Worm (Caenorhabditis elegans) whole organism, early embryonic: ENCODE measurements around the gene pelo-1.

ENCODE experiments used
- B0310.2 ChIP-seq: sonication (generic microtip); optimal IDR thresholded peaks from 2 replicates; lab custom pipeline; 2016; ENCODE audit warnings: mild to moderate bottlenecking, missing genetic modification characterization, missing compliant biosample characterization
- F13C5.2 ChIP-seq: sonication (generic microtip); optimal IDR thresholded peaks from 2 replicates; lab custom pipeline; 2017; ENCODE audit warnings: mild to moderate bottlenecking, missing genetic modification characterization, inconsistent platforms, missing compliant biosample characterization
- aly-1 ChIP-seq: sonication (generic microtip); optimal IDR thresholded peaks from 2 replicates; lab custom pipeline; 2016; ENCODE audit warnings: missing genetic modification characterization, missing compliant biosample characterization
- ama-1 ChIP-seq: fragments of 150-350 bp; optimal IDR thresholded peaks from 2 replicates; lab custom pipeline; 2014
- ceh-36 ChIP-seq: sonication (generic microtip); optimal IDR thresholded peaks from 2 replicates; lab custom pipeline; 2016; ENCODE audit warnings: missing genetic modification characterization, inconsistent platforms, missing compliant biosample characterization
- ets-7 ChIP-seq: sonication (generic microtip); optimal IDR thresholded peaks from 2 replicates; lab custom pipeline; 2016; ENCODE audit warnings: missing genotype, missing genetic modification characterization, missing compliant biosample characterization
- flt-1 ChIP-seq: fragments of 200-800 bp; sonication (Bioruptor generic); IDR thresholded peaks from 2 replicates; pipeline ENCODE4 v1.3.6; 2022; ENCODE audit warnings: missing genetic modification characterization, missing compliant biosample characterization
- hmbx-1 ChIP-seq: sonication (generic microtip); optimal IDR thresholded peaks from 2 replicates; lab custom pipeline; 2016; ENCODE audit warnings: mild to moderate bottlenecking, missing genetic modification characterization, missing compliant biosample characterization
- hmg-4 ChIP-seq: fragments of 200-800 bp; sonication (Bioruptor generic); optimal IDR thresholded peaks from 2 replicates; lab custom pipeline; 2018; ENCODE audit warnings: mild to moderate bottlenecking, missing genetic modification characterization, missing compliant biosample characterization
- hnd-1 ChIP-seq: sonication (generic microtip); optimal IDR thresholded peaks from 2 replicates; lab custom pipeline; 2016; ENCODE audit warnings: missing genetic modification characterization, missing compliant biosample characterization
- pes-1 ChIP-seq: fragments of 200-800 bp; sonication (Bioruptor generic); IDR thresholded peaks from 2 replicates; pipeline ENCODE4 v1.3.6; 2022; ENCODE audit warnings: missing genetic modification reagents, missing genetic modification characterization, missing compliant biosample characterization
- scrt-1 ChIP-seq: fragments of 200-800 bp; sonication (Bioruptor generic); IDR thresholded peaks from 2 replicates; pipeline ENCODE4 v1.3.6; 2022; ENCODE audit warnings: missing genetic modification characterization, missing compliant biosample characterization
- tbx-11 ChIP-seq: fragments of 200-800 bp; sonication (Bioruptor generic); IDR thresholded peaks from 2 replicates; pipeline ENCODE4 v1.3.6; 2022; ENCODE audit warnings: missing genetic modification characterization, missing compliant biosample characterization
- tbx-37 ChIP-seq: fragments of 200-800 bp; sonication (Bioruptor generic); conservative IDR thresholded peaks from 2 replicates; pipeline ENCODE4 v1.3.6; 2022; ENCODE audit warnings: missing genetic modification reagents, missing genetic modification characterization, missing compliant biosample characterization
- tra-4 ChIP-seq: sonication (generic microtip); optimal IDR thresholded peaks from 2 replicates; lab custom pipeline; 2017; ENCODE audit warnings: missing genetic modification characterization, missing compliant biosample characterization

Gene pelo-1

ce11 chrIII:4204072-4204471 is at the start of gene pelo-1, which contains the start of gene R74.7:
Gene pelo-1, minus strand, starts transcription at chrIII:4204222.
Gene R74.7, plus strand, starts transcription at chrIII:4204429.
- TF ChIP-seq F13C5.2 (tag; lab: Kevin White, UChicago): no peak
- TF ChIP-seq pes-1 (GFP tag; lab: Robert Waterston, UW): no peak
- TF ChIP-seq ceh-36: no peak
- no peak for TF ChIP-seq hmg-4 (GFP tag; lab: Kevin White, UChicago)
- TF ChIP-seq hmbx-1 (tag; lab: Kevin White, UChicago): no peak
- TF ChIP-seq aly-1 (tag; lab: Kevin White, UChicago): no peak

- no peak for TF ChIP-seq scrt-1 (GFP tag; lab: Robert Waterston, UW)
These were observed 43.5 kb upstream of the pelo-1 start, which contains the start of gene Y44F5A.1 for ce11 chrIII:4247571-4247970. Gene Y44F5A.1, minus strand, starts transcription at chrIII:4247671.

ce11 chrIII:4244285-4244684 is 40.3 kb upstream of the pelo-1 start, which contains the start of gene zhit-2:
Gene zhit-2, minus strand, starts transcription at chrIII:4244385.
- TF ChIP-seq ama-1 (lab: Kevin White, UChicago) (no peak), ets-7 (no peak), B0310.2 (tag; lab: Kevin White, UChicago) (no peak), hmg-4 (GFP tag; lab: Kevin White, UChicago) (no peak), tra-4 (tag; lab: Kevin White, UChicago) (no peak), pes-1 (GFP tag; lab: Robert Waterston, UW) (no peak), flt-1 (GFP tag; lab: Robert Waterston, UW) (no peak), tbx-37 (GFP tag; lab: Robert Waterston, UW) (no peak), hmbx-1 (tag; lab: Kevin White, UChicago) (no peak), hnd-1 (tag; lab: Kevin White, UChicago) (no peak), tbx-11 (GFP tag; lab: Robert Waterston, UW) (no peak)

ce11 chrIII:4243461-4243860 is 39.4 kb upstream of the pelo-1 start, which contains the start of gene mrpl-21:
Gene mrpl-21, minus strand, starts transcription at chrIII:4243561.
- no peak for TF ChIP-seq tbx-37 (GFP tag; lab: Robert Waterston, UW)
- no peak for TF ChIP-seq ets-7
- TF ChIP-seq flt-1 (GFP tag; lab: Robert Waterston, UW): no peak
- no peak for TF ChIP-seq hmbx-1 (tag; lab: Kevin White, UChicago)

ce11 chrIII:4242225-4242862 is 38.3 kb upstream of the pelo-1 start, which contains the start of gene F43C1.7:
Gene F43C1.7, minus strand, starts transcription at chrIII:4242575.
- TF ChIP-seq tbx-37 (GFP tag; lab: Robert Waterston, UW): no peak
- no peak for TF ChIP-seq pes-1 (GFP tag; lab: Robert Waterston, UW)

- TF ChIP-seq F13C5.2 (tag; lab: Kevin White, UChicago): no peak
- TF ChIP-seq hnd-1 (tag; lab: Kevin White, UChicago): no peak
- TF ChIP-seq hmg-4 (GFP tag; lab: Kevin White, UChicago): no peak
- no peak for TF ChIP-seq tra-4 (tag; lab: Kevin White, UChicago)
- no peak for TF ChIP-seq ceh-36
- no peak for TF ChIP-seq tbx-11 (GFP tag; lab: Robert Waterston, UW)
- no peak for TF ChIP-seq ets-7
These were observed 37.2 kb upstream of the pelo-1 start for ce11 chrIII:4241181-4241580.

ce11 chrIII:4240126-4240525 is 36.1 kb upstream of the pelo-1 start:
- TF ChIP-seq pes-1 (GFP tag; lab: Robert Waterston, UW): no peak
- TF ChIP-seq hnd-1 (tag; lab: Kevin White, UChicago): no peak
- TF ChIP-seq F13C5.2 (tag; lab: Kevin White, UChicago): no peak
- TF ChIP-seq scrt-1 (GFP tag; lab: Robert Waterston, UW): no peak

- TF ChIP-seq hmg-4 (GFP tag; lab: Kevin White, UChicago) (peak; percentile 15), ets-7 (no peak)
These were observed 33.6 kb upstream of the pelo-1 start for ce11 chrIII:4237660-4238059.

ce11 chrIII:4236178-4236577 is 32.2 kb upstream of the pelo-1 start:
- TF ChIP-seq ets-7 (no peak), flt-1 (GFP tag; lab: Robert Waterston, UW) (no peak), pes-1 (GFP tag; lab: Robert Waterston, UW) (no peak), B0310.2 (tag; lab: Kevin White, UChicago) (no peak)

- TF ChIP-seq ama-1 (lab: Kevin White, UChicago) (no peak), ets-7 (no peak), ceh-36 (no peak), hmbx-1 (tag; lab: Kevin White, UChicago) (no peak), tra-4 (tag; lab: Kevin White, UChicago) (no peak), F13C5.2 (tag; lab: Kevin White, UChicago) (no peak), flt-1 (GFP tag; lab: Robert Waterston, UW) (no peak), scrt-1 (GFP tag; lab: Robert Waterston, UW) (no peak), hnd-1 (tag; lab: Kevin White, UChicago) (no peak), tbx-37 (GFP tag; lab: Robert Waterston, UW) (no peak), tbx-11 (GFP tag; lab: Robert Waterston, UW) (no peak)
These were observed 30.7 kb upstream of the pelo-1 start for ce11 chrIII:4234642-4235295.
